Fruit fly (Drosophila melanogaster): ENCODE measurements around the gene Rh3.

- no peak for TF ChIP-seq Myc (optimal IDR thresholded peaks at IDR 0.05)
- no peak for TF ChIP-seq Sin3A (optimal IDR thresholded peaks at IDR 0.05)
- no peak for TF ChIP-seq psq (optimal IDR thresholded peaks at IDR 0.05)
- no peak for TF ChIP-seq ttk (optimal IDR thresholded peaks at IDR 0.05)
- TF ChIP-seq insv (optimal IDR thresholded peaks at IDR 0.05), result no peak
- TF ChIP-seq h (optimal IDR thresholded peaks at IDR 0.05), result no peak
These were observed 46.4 kb downstream of the Rh3 start, which contains the start of gene Regnase-1 for dm6 chr3R:20035887-20036286.

All from Kc167 (cell line).